Worm (Caenorhabditis elegans): ENCODE results near the gene fis-1.

ce11 chrII:6712177-6712981 lies 42.6 kb upstream of the fis-1 start, which contains the start of the genes dpy-10 and T14B4.19:
- TF ChIP-seq ama-1 (optimal IDR thresholded peaks at IDR 0.05) (no peak), scrt-1 (GFP tag; IDR thresholded peaks at IDR 0.05) (no peak), ets-7 (tag; optimal IDR thresholded peaks at IDR 0.05) (no peak), flt-1 (GFP tag; IDR thresholded peaks at IDR 0.05) (no peak), B0310.2 (tag; optimal IDR thresholded peaks at IDR 0.05) (no peak), sea-1 (GFP tag; conservative IDR thresholded peaks at IDR 0.05) (no peak), tra-4 (tag; optimal IDR thresholded peaks at IDR 0.05) (no peak), ceh-36 (tag; optimal IDR thresholded peaks at IDR 0.05) (peak; percentile 19), hmg-4 (GFP tag; optimal IDR thresholded peaks at IDR 0.05) (no peak), tbx-37 (GFP tag; conservative IDR thresholded peaks at IDR 0.05) (no peak), ceh-13 (GFP tag; optimal IDR thresholded peaks at IDR 0.05) (no peak), hmbx-1 (tag; optimal IDR thresholded peaks at IDR 0.05) (no peak), pes-1 (GFP tag; IDR thresholded peaks at IDR 0.05) (no peak)
